Worm (Caenorhabditis elegans): ENCODE results near the gene tag-293.

ce11 chrV:7330868-7331267, 24.5 kb downstream of the tag-293 start, which contains the start of gene F10G2.2:
- TF ChIP-seq nfya-1 (tag; optimal IDR thresholded peaks at IDR 0.05) = no peak
- no peak for TF ChIP-seq ama-1 (optimal IDR thresholded peaks at IDR 0.05)
- no peak for TF ChIP-seq npax-4 (tag; optimal IDR thresholded peaks at IDR 0.05)
- TF ChIP-seq pax-1 (tag; optimal IDR thresholded peaks at IDR 0.05) = no peak
- no peak for TF ChIP-seq hlh-30 (tag; optimal IDR thresholded peaks at IDR 0.05; ENCODE audit: insufficient read depth)
- no peak for TF ChIP-seq pha-4 (tag; optimal IDR thresholded peaks at IDR 0.05)
- TF ChIP-seq C38D4.7 (GFP tag; optimal IDR thresholded peaks at IDR 0.05) = no peak
- TF ChIP-seq lim-6 (tag; optimal IDR thresholded peaks at IDR 0.05) = no peak
- TF ChIP-seq gmeb-2 (tag; optimal IDR thresholded peaks at IDR 0.05) = no peak
- TF ChIP-seq hlh-13 (GFP tag; optimal IDR thresholded peaks at IDR 0.05) = no peak
- no peak for TF ChIP-seq sox-4 (tag; optimal IDR thresholded peaks at IDR 0.05)
- TF ChIP-seq dmd-4 (tag; optimal IDR thresholded peaks at IDR 0.05; ENCODE audit: borderline replicate concordance) = no peak
